Worm (Caenorhabditis elegans): ENCODE data around the gene T22B2.3.

ce11 chrX:3960345-3960744 is 43.2 kb downstream of the T22B2.3 start:
- TF ChIP-seq skn-1 (tag; optimal IDR thresholded peaks at IDR 0.05), result no peak
- TF ChIP-seq mep-1 (tag; optimal IDR thresholded peaks at IDR 0.05), result no peak
- no peak for TF ChIP-seq lin-13 (GFP tag; optimal IDR thresholded peaks at IDR 0.05)
